Worm (Caenorhabditis elegans): ENCODE results near the gene clec-135.
A peak's percentile ranks its signal among the peaks of the same experiment; 100 is the strongest.

Gene clec-135

ce11 chrII:4258683-4259082, at the start of gene clec-135:
TSS of gene clec-135 (minus strand) at chrII:4258783.
- no peak for TF ChIP-seq cog-1 (tag; optimal IDR thresholded peaks at IDR 0.05)
- TF ChIP-seq flt-1 (GFP tag; IDR thresholded peaks at IDR 0.05): no peak
- no peak for TF ChIP-seq klf-2 (GFP tag; conservative IDR thresholded peaks at IDR 0.05)
- TF ChIP-seq ztf-23 (GFP tag; IDR thresholded peaks at IDR 0.05): no peak
- no peak for TF ChIP-seq ref-1 (GFP tag; conservative IDR thresholded peaks at IDR 0.05)
- no peak for TF ChIP-seq T22C8.4 (GFP tag; IDR thresholded peaks at IDR 0.05)
- TF ChIP-seq med-1 (GFP tag; optimal IDR thresholded peaks at IDR 0.05; ENCODE audit: insufficient read depth): no peak
- no peak for TF ChIP-seq ztf-29 (GFP tag; IDR thresholded peaks at IDR 0.05)
- no peak for TF ChIP-seq tab-1 (GFP tag; IDR thresholded peaks at IDR 0.05)

DNA sequence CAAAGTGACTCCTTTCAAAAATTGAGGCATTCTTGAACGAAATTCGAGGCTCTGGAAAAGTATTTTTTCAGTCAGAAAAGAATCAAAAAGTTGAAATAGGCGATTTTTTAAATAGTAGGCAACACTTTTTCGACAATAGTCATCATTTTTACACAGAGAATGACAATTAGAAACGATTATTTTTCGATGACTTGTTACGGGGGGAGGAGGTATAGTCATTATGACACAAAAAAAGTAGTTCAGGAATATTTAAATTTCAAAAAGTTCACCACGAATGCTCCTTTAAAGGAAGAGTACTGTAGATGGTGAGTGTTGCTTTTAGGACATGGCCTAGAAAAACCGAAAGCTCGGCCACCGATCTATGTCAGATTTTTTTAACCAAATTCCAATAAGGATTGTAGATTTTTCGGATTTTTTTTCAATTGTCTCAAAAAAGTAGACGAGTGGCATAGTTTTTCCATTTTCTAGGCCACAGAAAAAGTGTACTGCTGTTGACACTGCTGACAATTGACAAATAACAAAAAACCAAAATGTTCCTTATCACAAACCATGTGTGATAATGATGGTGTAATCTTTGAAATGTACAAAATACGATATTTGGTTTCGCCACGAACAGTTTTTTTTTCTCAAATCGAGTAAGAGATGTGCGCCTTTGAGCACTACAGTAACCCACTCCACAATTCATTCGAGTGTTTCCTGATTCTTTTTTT, 48.5 kb upstream of the clec-135 start, which contains the start of gene Y52E8A.3:
Gene Y52E8A.3, minus strand, starts transcription at position 51 of the 710 bp plus-strand sequence.
- TF ChIP-seq ref-1 (GFP tag; conservative IDR thresholded peaks at IDR 0.05) (no peak), T22C8.4 (GFP tag; IDR thresholded peaks at IDR 0.05) (no peak), tab-1 (GFP tag; IDR thresholded peaks at IDR 0.05) (no peak), ztf-29 (GFP tag; IDR thresholded peaks at IDR 0.05) (no peak), cog-1 (tag; optimal IDR thresholded peaks at IDR 0.05) (no peak), klf-2 (GFP tag; conservative IDR thresholded peaks at IDR 0.05) (no peak), ztf-23 (GFP tag; IDR thresholded peaks at IDR 0.05) (no peak), med-1 (GFP tag; optimal IDR thresholded peaks at IDR 0.05; ENCODE audit: insufficient read depth) (no peak), flt-1 (GFP tag; IDR thresholded peaks at IDR 0.05) (no peak)

DNA sequence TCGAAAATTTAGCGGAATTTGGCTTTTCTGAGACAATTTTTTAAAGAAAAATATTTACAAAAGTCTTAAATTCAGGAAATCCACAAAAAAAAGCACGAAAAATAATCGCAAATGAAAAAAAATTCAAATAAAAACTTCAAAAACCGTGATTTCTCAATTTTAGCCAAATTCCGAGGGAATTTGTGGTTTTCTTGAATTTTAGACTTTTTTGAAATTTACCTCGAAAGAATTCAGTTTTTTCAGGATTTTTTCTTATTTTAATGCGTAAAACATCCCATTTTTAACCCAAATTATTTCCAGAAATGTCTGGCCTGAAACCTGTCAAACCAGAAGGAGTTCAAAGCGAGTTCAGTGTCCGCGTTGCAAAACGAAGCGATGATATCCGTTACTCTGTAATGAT, 42.7 kb upstream of the clec-135 start, which contains the start of gene gtf-2F1:
Gene gtf-2F1, plus strand, starts transcription at position 301 of the 400 bp plus-strand sequence.
- TF ChIP-seq T22C8.4 (GFP tag; IDR thresholded peaks at IDR 0.05): no peak
- TF ChIP-seq ztf-29 (GFP tag; IDR thresholded peaks at IDR 0.05): no peak

- TF ChIP-seq flt-1 (GFP tag; IDR thresholded peaks at IDR 0.05): peak; percentile 83
- peak; percentile 77 for TF ChIP-seq ztf-23 (GFP tag; IDR thresholded peaks at IDR 0.05)
- TF ChIP-seq ref-1 (GFP tag; conservative IDR thresholded peaks at IDR 0.05): no peak
- peak; percentile 25 for TF ChIP-seq cog-1 (tag; optimal IDR thresholded peaks at IDR 0.05)
- 0 out of 2 replicates have a peak, but pooled peaks have one; percentile 48 for TF ChIP-seq T22C8.4 (GFP tag; IDR thresholded peaks at IDR 0.05)
Measured at ce11 chrII:4299227-4299703, 40.7 kb upstream of the clec-135 start, which contains the start of gene sco-1. TSS of gene sco-1 (plus strand) at chrII:4299653.

DNA sequence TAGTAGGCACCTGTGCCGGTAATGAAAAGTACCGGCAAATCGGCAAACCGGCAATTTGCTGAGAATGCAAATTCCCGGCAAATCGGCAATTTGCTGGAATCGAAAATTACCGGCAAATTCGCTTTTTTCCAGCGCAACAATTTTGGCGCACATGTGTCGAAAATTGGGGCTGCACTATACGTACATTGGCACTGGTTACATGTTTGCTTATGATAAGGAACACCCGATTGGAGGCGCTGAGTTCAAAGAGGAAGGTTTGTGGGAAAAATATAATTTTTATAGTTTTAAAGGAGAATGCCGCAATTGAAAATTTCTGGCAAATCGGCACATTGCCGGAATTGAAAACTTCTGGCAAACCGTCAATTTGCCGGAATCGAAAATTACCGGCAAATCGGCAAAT, 38.7 kb upstream of the clec-135 start:
- TF ChIP-seq ztf-23 (GFP tag; IDR thresholded peaks at IDR 0.05) (no peak), ztf-29 (GFP tag; IDR thresholded peaks at IDR 0.05) (no peak), cog-1 (tag; optimal IDR thresholded peaks at IDR 0.05) (no peak), flt-1 (GFP tag; IDR thresholded peaks at IDR 0.05) (no peak), T22C8.4 (GFP tag; IDR thresholded peaks at IDR 0.05) (no peak), klf-2 (GFP tag; conservative IDR thresholded peaks at IDR 0.05) (no peak), med-1 (GFP tag; optimal IDR thresholded peaks at IDR 0.05; ENCODE audit: insufficient read depth) (no peak)

DNA sequence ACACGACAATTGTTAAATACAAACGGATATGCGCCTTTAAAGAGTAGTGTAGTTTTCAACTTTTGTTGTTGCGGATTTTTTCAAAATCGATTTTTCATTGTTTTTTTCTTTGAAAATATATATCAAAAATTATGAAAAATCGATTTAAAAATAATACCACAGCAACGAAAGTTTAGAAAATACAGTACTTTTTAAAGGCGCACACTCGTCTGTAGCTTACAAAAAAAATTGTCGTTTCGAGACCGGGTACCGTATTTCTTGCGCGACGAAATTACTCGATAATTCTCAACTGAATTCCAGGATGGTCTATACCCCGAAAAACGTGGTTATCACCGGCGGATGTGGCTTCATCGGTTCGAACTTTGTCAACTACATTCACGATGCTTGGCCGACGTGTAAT, 36.2 kb upstream of the clec-135 start, which contains the start of gene rml-4:
Gene rml-4, plus strand, starts transcription at position 301 of the 400 bp plus-strand sequence.
- TF ChIP-seq flt-1 (GFP tag; IDR thresholded peaks at IDR 0.05) (no peak), med-1 (GFP tag; optimal IDR thresholded peaks at IDR 0.05; ENCODE audit: insufficient read depth) (no peak)

DNA sequence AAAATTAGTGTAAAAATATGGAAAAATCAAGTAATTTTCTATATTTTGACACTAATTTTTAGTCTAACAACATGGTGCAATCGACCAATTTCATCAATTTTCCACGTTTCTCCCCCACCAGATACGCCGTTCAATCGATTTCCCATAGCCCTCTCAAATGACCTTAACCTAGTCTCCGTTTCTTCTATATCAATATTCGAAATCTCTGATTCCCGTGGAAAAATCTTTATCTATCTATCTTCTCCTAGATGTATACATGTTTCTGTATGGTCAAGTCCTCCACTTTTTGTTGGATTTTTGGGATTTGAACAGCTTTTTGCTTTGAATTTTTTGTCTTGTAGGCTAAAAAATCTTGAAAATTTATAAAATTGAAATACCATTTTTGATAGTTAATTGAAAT, 35.6 kb upstream of the clec-135 start:
- TF ChIP-seq med-1 (GFP tag; optimal IDR thresholded peaks at IDR 0.05; ENCODE audit: insufficient read depth) (no peak), T22C8.4 (GFP tag; IDR thresholded peaks at IDR 0.05) (no peak), klf-2 (GFP tag; conservative IDR thresholded peaks at IDR 0.05) (no peak), ztf-23 (GFP tag; IDR thresholded peaks at IDR 0.05) (no peak), flt-1 (GFP tag; IDR thresholded peaks at IDR 0.05) (no peak), ztf-29 (GFP tag; IDR thresholded peaks at IDR 0.05) (no peak), ref-1 (GFP tag; conservative IDR thresholded peaks at IDR 0.05) (no peak), tab-1 (GFP tag; IDR thresholded peaks at IDR 0.05) (no peak), cog-1 (tag; optimal IDR thresholded peaks at IDR 0.05) (no peak)

DNA sequence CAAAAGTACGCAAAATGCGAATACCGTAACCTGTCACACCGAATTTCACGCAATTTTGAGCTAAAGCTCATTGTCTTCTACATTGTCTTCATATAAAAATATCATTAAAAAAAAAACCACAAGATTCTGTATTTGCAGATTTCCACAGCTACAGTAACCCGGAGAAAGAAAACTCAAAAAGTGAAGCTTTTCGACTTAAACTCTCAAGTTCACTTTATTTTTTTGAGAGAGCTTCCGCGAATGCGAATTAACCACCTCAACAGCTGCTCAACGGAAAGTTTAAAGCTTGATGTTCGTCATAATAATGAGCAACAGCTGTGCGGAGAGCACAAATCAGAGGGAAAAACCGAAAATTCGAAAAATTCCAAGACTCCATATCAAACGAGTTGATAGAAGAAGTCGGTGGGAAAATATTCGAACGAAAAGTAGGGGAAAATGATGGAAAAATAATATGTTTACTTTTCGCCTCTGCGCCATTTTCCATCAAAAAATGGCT, 34.5 kb upstream of the clec-135 start:
- TF ChIP-seq ref-1 (GFP tag; conservative IDR thresholded peaks at IDR 0.05) (no peak), T22C8.4 (GFP tag; IDR thresholded peaks at IDR 0.05) (no peak), klf-2 (GFP tag; conservative IDR thresholded peaks at IDR 0.05) (no peak), ztf-23 (GFP tag; IDR thresholded peaks at IDR 0.05) (no peak), cog-1 (tag; optimal IDR thresholded peaks at IDR 0.05) (no peak), tab-1 (GFP tag; IDR thresholded peaks at IDR 0.05) (no peak), med-1 (GFP tag; optimal IDR thresholded peaks at IDR 0.05; ENCODE audit: insufficient read depth) (no peak), flt-1 (GFP tag; IDR thresholded peaks at IDR 0.05) (no peak), ztf-29 (GFP tag; IDR thresholded peaks at IDR 0.05) (no peak)

- TF ChIP-seq tab-1 (GFP tag; IDR thresholded peaks at IDR 0.05) (no peak), klf-2 (GFP tag; conservative IDR thresholded peaks at IDR 0.05) (no peak), cog-1 (tag; optimal IDR thresholded peaks at IDR 0.05) (no peak), T22C8.4 (GFP tag; IDR thresholded peaks at IDR 0.05) (no peak), ztf-29 (GFP tag; IDR thresholded peaks at IDR 0.05) (no peak), flt-1 (GFP tag; IDR thresholded peaks at IDR 0.05) (no peak), ztf-23 (GFP tag; IDR thresholded peaks at IDR 0.05) (no peak), ref-1 (GFP tag; conservative IDR thresholded peaks at IDR 0.05) (no peak), med-1 (GFP tag; optimal IDR thresholded peaks at IDR 0.05; ENCODE audit: insufficient read depth) (no peak)
Measured at ce11 chrII:4291799-4292198, 33.2 kb upstream of the clec-135 start.

ce11 chrII:4288572-4288971, 30.0 kb upstream of the clec-135 start:
- TF ChIP-seq med-1 (GFP tag; optimal IDR thresholded peaks at IDR 0.05; ENCODE audit: insufficient read depth) (no peak), ztf-29 (GFP tag; IDR thresholded peaks at IDR 0.05) (no peak), T22C8.4 (GFP tag; IDR thresholded peaks at IDR 0.05) (no peak), ref-1 (GFP tag; conservative IDR thresholded peaks at IDR 0.05) (no peak), cog-1 (tag; optimal IDR thresholded peaks at IDR 0.05) (no peak), ztf-23 (GFP tag; IDR thresholded peaks at IDR 0.05) (no peak), tab-1 (GFP tag; IDR thresholded peaks at IDR 0.05) (no peak), klf-2 (GFP tag; conservative IDR thresholded peaks at IDR 0.05) (no peak), flt-1 (GFP tag; IDR thresholded peaks at IDR 0.05) (no peak)

All from whole organism, midembryonic.